Fruit fly (Drosophila melanogaster) Kc167 (cell line): ENCODE measurements around the gene OtopLc.

Source experiments
- Myc ChIP-seq: fragments of >200 bp; optimal IDR thresholded peaks from 2 replicates; lab custom pipeline; 2017; ENCODE audit warnings: missing external identifiers
- Sin3A ChIP-seq: fragments of >200 bp; optimal IDR thresholded peaks from 2 replicates; lab custom pipeline; 2018; ENCODE audit warnings: missing external identifiers
- h ChIP-seq: fragments of >200 bp; optimal IDR thresholded peaks from 3 replicates; lab custom pipeline; 2018; ENCODE audit warnings: missing external identifiers
- insv ChIP-seq: fragments of >200 bp; optimal IDR thresholded peaks from 3 replicates; lab custom pipeline; 2018; ENCODE audit warnings: missing external identifiers
- psq ChIP-seq: fragments of >200 bp; optimal IDR thresholded peaks from 2 replicates; lab custom pipeline; 2017; ENCODE audit warnings: missing external identifiers

dm6 chrX:5606324-5606723, 56.3 kb downstream of the OtopLc start:
- no peak for TF ChIP-seq h (lab: Kevin White, UChicago)
- TF ChIP-seq Sin3A (lab: Kevin White, UChicago), result no peak
- no peak for TF ChIP-seq insv (lab: Kevin White, UChicago)
- TF ChIP-seq psq (lab: Kevin White, UChicago), result no peak
- TF ChIP-seq Myc (lab: Kevin White, UChicago), result no peak
